Fruit fly (Drosophila melanogaster) whole organism, embryonic: ENCODE results near the gene CG43755.

Experiments
- Asciz ChIP-seq: fragments of 200-800 bp; sonication (Bioruptor generic); optimal IDR thresholded peaks from 2 replicates; lab custom pipeline; 2017; ENCODE audit warnings: missing biosample characterization, mild to moderate bottlenecking, missing genetic modification characterization, missing genetic modification reagents
- Atf3 ChIP-seq: fragments of 200-800 bp; sonication (Bioruptor generic); optimal IDR thresholded peaks from 3 replicates; lab custom pipeline; 2016; ENCODE audit warnings: missing biosample characterization, missing genetic modification characterization
- Atf6 ChIP-seq: fragments of 200-800 bp; sonication (Bioruptor generic); IDR thresholded peaks from 2 replicates; pipeline ENCODE4 v1.3.6; 2022; ENCODE audit warnings: missing biosample characterization, missing genetic modification characterization
- BEAF-32 ChIP-seq: fragments of 200-800 bp; sonication (Bioruptor generic); optimal IDR thresholded peaks from 3 replicates; lab custom pipeline; 2017; ENCODE audit warnings: missing biosample characterization, missing genetic modification characterization, mild to moderate bottlenecking, moderate library complexity, missing genetic modification reagents
- CG10654 ChIP-seq: fragments of 200-800 bp; sonication (Bioruptor generic); optimal IDR thresholded peaks from 2 replicates; lab custom pipeline; 2016; ENCODE audit warnings: missing biosample characterization, missing genetic modification characterization
- CG13123 ChIP-seq: fragments of 200-800 bp; sonication (Bioruptor generic); optimal IDR thresholded peaks from 2 replicates; lab custom pipeline; 2016; ENCODE audit warnings: missing biosample characterization, missing genetic modification characterization
- CG15514 ChIP-seq: fragments of 200-800 bp; sonication (Bioruptor generic); optimal IDR thresholded peaks from 3 replicates; lab custom pipeline; 2017; ENCODE audit warnings: missing biosample characterization, missing genetic modification characterization, mild to moderate bottlenecking, moderate library complexity, missing genetic modification reagents
- CG1603 ChIP-seq: fragments of 200-800 bp; sonication (Bioruptor generic); optimal IDR thresholded peaks from 2 replicates; lab custom pipeline; 2019; ENCODE audit warnings: missing biosample characterization, mild to moderate bottlenecking, missing genetic modification characterization, moderate library complexity
- CG17328 ChIP-seq: fragments of 200-800 bp; sonication (Bioruptor generic); IDR thresholded peaks from 2 replicates; pipeline ENCODE4 v1.3.6; 2022; ENCODE audit warnings: missing biosample characterization, missing genetic modification characterization
- CG17912 ChIP-seq: fragments of 200-800 bp; sonication (Bioruptor generic); optimal IDR thresholded peaks from 2 replicates; lab custom pipeline; 2018; ENCODE audit warnings: missing biosample characterization, mild to moderate bottlenecking, missing genetic modification characterization
- CG18619 ChIP-seq: fragments of 200-800 bp; sonication (Bioruptor generic); optimal IDR thresholded peaks from 3 replicates; lab custom pipeline; 2017; ENCODE audit warnings: missing biosample characterization, mild to moderate bottlenecking, missing genetic modification characterization
- CG2116 ChIP-seq: fragments of 200-800 bp; sonication (Bioruptor generic); optimal IDR thresholded peaks from 3 replicates; lab custom pipeline; 2018; ENCODE audit warnings: missing biosample characterization, mild to moderate bottlenecking, missing genetic modification characterization
- CG3163 ChIP-seq: fragments of 200-800 bp; sonication (Bioruptor generic); optimal IDR thresholded peaks from 3 replicates; lab custom pipeline; 2016; ENCODE audit warnings: missing biosample characterization, missing genetic modification characterization
- CG34422 ChIP-seq: fragments of 200-800 bp; sonication (Bioruptor generic); IDR thresholded peaks from 3 replicates; pipeline ENCODE4 v1.3.6; 2022; ENCODE audit warnings: missing biosample characterization, missing genetic modification characterization
- CG3838 ChIP-seq: fragments of 200-800 bp; sonication (Bioruptor generic); optimal IDR thresholded peaks from 3 replicates; lab custom pipeline; 2016; ENCODE audit warnings: missing biosample characterization, missing genetic modification characterization
- CG4820 ChIP-seq: fragments of 200-800 bp; sonication (Bioruptor generic); optimal IDR thresholded peaks from 3 replicates; lab custom pipeline; 2016; ENCODE audit warnings: missing biosample characterization, missing genetic modification characterization
- CG9797 ChIP-seq: fragments of 200-800 bp; sonication (Bioruptor generic); optimal IDR thresholded peaks from 3 replicates; lab custom pipeline; 2018; ENCODE audit warnings: missing biosample characterization, mild to moderate bottlenecking, missing genetic modification characterization
- CTCF ChIP-seq: fragments of 200-800 bp; sonication (Bioruptor generic); optimal IDR thresholded peaks from 2 replicates; lab custom pipeline; 2017; ENCODE audit warnings: missing biosample characterization, mild to moderate bottlenecking, missing genetic modification characterization, moderate library complexity
- Dll ChIP-seq: fragments of 200-800 bp; sonication (Bioruptor generic); IDR thresholded peaks from 4 replicates; pipeline ENCODE4 v1.3.6; 2022; ENCODE audit warnings: missing biosample characterization, missing genetic modification characterization; ENCODE audit not compliant: partially characterized antibody
- Dp ChIP-seq: fragments of 200-800 bp; sonication (Bioruptor generic); optimal IDR thresholded peaks from 2 replicates; lab custom pipeline; 2018; ENCODE audit warnings: missing biosample characterization, mild to moderate bottlenecking, missing genetic modification characterization, moderate library complexity
- E2f2 ChIP-seq: fragments of 200-800 bp; sonication (Bioruptor generic); IDR thresholded peaks from 2 replicates; pipeline ENCODE4 v1.3.6; 2022; ENCODE audit warnings: missing biosample characterization, missing genetic modification characterization
- HmgZ ChIP-seq: fragments of 200-800 bp; sonication (Bioruptor generic); optimal IDR thresholded peaks from 2 replicates; lab custom pipeline; 2018; ENCODE audit warnings: missing biosample characterization, mild to moderate bottlenecking, missing genetic modification characterization
- Kr ChIP-seq: fragments of 200-800 bp; sonication (Bioruptor generic); optimal IDR thresholded peaks from 2 replicates; lab custom pipeline; 2017; ENCODE audit warnings: missing biosample characterization, mild to moderate bottlenecking, missing genetic modification characterization
- MBD-R2 ChIP-seq: fragments of 200-800 bp; sonication (Bioruptor generic); IDR thresholded peaks from 2 replicates; pipeline ENCODE4 v1.3.6; 2022; ENCODE audit warnings: missing biosample characterization, missing genetic modification characterization
- MESR4 ChIP-seq: fragments of 200-800 bp; sonication (Bioruptor generic); optimal IDR thresholded peaks from 2 replicates; lab custom pipeline; 2018; ENCODE audit warnings: missing biosample characterization, mild to moderate bottlenecking, missing genetic modification characterization, moderate library complexity
- Med ChIP-seq: fragments of 200-800 bp; sonication (Bioruptor generic); peaks from one replicate; lab custom pipeline; 2016; ENCODE audit warnings: missing biosample characterization, missing genetic modification characterization, mild to moderate bottlenecking, inconsistent platforms, moderate library complexity
- Myb ChIP-seq: fragments of 200-800 bp; sonication (Bioruptor generic); optimal IDR thresholded peaks from 2 replicates; lab custom pipeline; 2016; ENCODE audit warnings: missing biosample characterization, missing genetic modification characterization
- Pdp1 ChIP-seq, 2 experiments: fragments of 200-800 bp; sonication (Bioruptor generic); optimal IDR thresholded peaks; 3 replicates each; lab custom pipeline; 2016; ENCODE audit warnings: missing biosample characterization in 2 of 2, missing genetic modification characterization in 2 of 2, mild to moderate bottlenecking in 1 of 2, moderate library complexity in 1 of 2
- Sry-δ ChIP-seq: fragments of 200-800 bp; sonication (Bioruptor generic); optimal IDR thresholded peaks from 2 replicates; lab custom pipeline; 2016; ENCODE audit warnings: missing biosample characterization, missing genetic modification characterization
- bbx ChIP-seq: fragments of 200-800 bp; sonication (Bioruptor generic); IDR thresholded peaks from 2 replicates; pipeline ENCODE4 v1.3.6; 2022; ENCODE audit warnings: missing biosample characterization, missing genetic modification characterization; ENCODE audit not compliant: partially characterized antibody
- bigmax ChIP-seq: fragments of 200-800 bp; sonication (Bioruptor generic); optimal IDR thresholded peaks from 2 replicates; lab custom pipeline; 2018; ENCODE audit warnings: missing biosample characterization, mild to moderate bottlenecking, missing genetic modification characterization
- crp ChIP-seq, 2 experiments: fragments of 200-800 bp; sonication (Bioruptor generic); optimal IDR thresholded peaks; 2 replicates in 1 of 2; 3 replicates in 1 of 2; lab custom pipeline; 2017; ENCODE audit warnings: missing biosample characterization in 2 of 2, missing genetic modification characterization in 2 of 2, mild to moderate bottlenecking in 1 of 2, moderate library complexity in 1 of 2
- dpn ChIP-seq, 2 experiments: fragments of 200-800 bp; sonication (Bioruptor generic); optimal IDR thresholded peaks; 3 replicates each; lab custom pipeline; 2016; ENCODE audit warnings: missing biosample characterization in 2 of 2, missing genetic modification characterization in 2 of 2
- gcm ChIP-seq: fragments of 200-800 bp; sonication (Bioruptor generic); optimal IDR thresholded peaks from 2 replicates; lab custom pipeline; 2019; ENCODE audit warnings: missing biosample characterization, mild to moderate bottlenecking, missing genetic modification characterization, moderate library complexity
- gcm2 ChIP-seq: fragments of 200-800 bp; sonication (Bioruptor generic); optimal IDR thresholded peaks from 2 replicates; lab custom pipeline; 2016; ENCODE audit warnings: missing biosample characterization, missing genetic modification characterization
- gfzf ChIP-seq: fragments of 200-800 bp; sonication (Bioruptor generic); optimal IDR thresholded peaks from 2 replicates; lab custom pipeline; 2016; ENCODE audit warnings: missing biosample characterization, mild to moderate bottlenecking, missing genetic modification characterization, moderate library complexity
- knrl ChIP-seq: fragments of 200-800 bp; sonication (Bioruptor generic); IDR thresholded peaks from 3 replicates; pipeline ENCODE4 v1.3.6; 2022; ENCODE audit warnings: missing biosample characterization, missing genetic modification characterization; ENCODE audit not compliant: partially characterized antibody
- lola ChIP-seq, 3 experiments: fragments of >200 bp in 2 of 3; fragments of 200-800 bp in 1 of 3; sonication (Bioruptor generic) in 1 of 3; optimal IDR thresholded peaks; 2 replicates each; lab custom pipeline; 2017 to 2019; ENCODE audit warnings: missing biosample characterization in 3 of 3, missing genetic modification characterization in 3 of 3, mild to moderate bottlenecking in 1 of 3, moderate library complexity in 1 of 3
- odd ChIP-seq: fragments of 200-800 bp; sonication (Bioruptor generic); optimal IDR thresholded peaks from 2 replicates; lab custom pipeline; 2017; ENCODE audit warnings: missing biosample characterization, mild to moderate bottlenecking, missing genetic modification characterization
- onecut ChIP-seq: fragments of 200-800 bp; sonication (Bioruptor generic); IDR thresholded peaks from 2 replicates; pipeline ENCODE4 v1.3.6; 2022; ENCODE audit warnings: missing biosample characterization, missing genetic modification characterization
- pzg ChIP-seq: fragments of 200-800 bp; sonication (Bioruptor generic); optimal IDR thresholded peaks from 3 replicates; lab custom pipeline; 2018; ENCODE audit warnings: missing biosample characterization, mild to moderate bottlenecking, missing genetic modification characterization, moderate library complexity
- trh ChIP-seq: fragments of 200-800 bp; sonication (Bioruptor generic); optimal IDR thresholded peaks from 2 replicates; lab custom pipeline; 2016; ENCODE audit warnings: missing biosample characterization, missing genetic modification characterization
- usp ChIP-seq: fragments of >200 bp; optimal IDR thresholded peaks from 2 replicates; lab custom pipeline; 2017; ENCODE audit warnings: missing biosample characterization, missing genetic modification characterization

Gene CG43755

dm6 chr2L:294452-295362 lies 34.9 kb downstream of the CG43755 start, which contains the start of the genes U2af38 and Stip1 (continued):
- peak; percentile 60; the same call in 2 of the 3 replicates for TF ChIP-seq knrl (GFP tag; lab: Robert Waterston, UW)
- peak in 1 of 3 experiments; percentile 12 for TF ChIP-seq lola (GFP tag; optimal IDR thresholded peaks at IDR 0.05; lab: Kevin White, UChicago)
- no peak for TF ChIP-seq gcm2
- TF ChIP-seq Atf6 (GFP tag; lab: Robert Waterston, UW) = 0 out of 2 replicates have a peak, but pooled peaks have one; percentile 33
- TF ChIP-seq CG18619 (GFP tag; lab: Kevin White, UChicago) = no peak
- no peak for TF ChIP-seq Asciz
- no peak for TF ChIP-seq odd (GFP tag; lab: Kevin White, UChicago)
- no peak for TF ChIP-seq CG4820
- TF ChIP-seq Kr = no peak
- peak in 1 of 2 experiments; percentile 2 for TF ChIP-seq dpn (GFP tag; optimal IDR thresholded peaks at IDR 0.05; lab: Kevin White, UChicago)
- no peak for TF ChIP-seq CG17912

DNA sequence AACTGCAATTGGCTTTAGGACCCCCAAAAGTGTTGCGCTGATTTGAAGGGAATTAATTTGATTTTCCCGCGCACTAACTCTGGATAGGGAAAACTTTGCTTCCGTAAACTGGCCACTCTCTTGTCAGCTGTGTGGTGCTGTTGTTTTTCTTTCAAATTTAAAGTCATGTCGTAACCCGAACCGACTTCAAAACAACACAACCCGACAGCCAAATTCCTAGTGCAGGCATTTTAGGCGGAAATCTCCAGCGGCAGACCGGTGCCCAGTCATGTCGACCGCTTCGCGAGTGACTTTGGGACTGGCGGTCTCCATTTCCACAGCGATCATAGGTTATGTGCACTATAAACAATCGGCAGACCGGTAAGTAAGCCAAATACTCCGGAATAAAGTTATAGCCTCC lies 37.3 kb downstream of the CG43755 start, which contains the start of gene CG11562:
Gene CG11562, plus strand, starts transcription at position 119 of the 400 bp plus-strand sequence.
- TF ChIP-seq CG34422 (GFP tag; lab: Robert Waterston, UW) = peak; percentile 65; the same call in 1 of the 3 replicates
- peak; percentile 32 for TF ChIP-seq CG2116 (GFP tag; lab: Kevin White, UChicago)
- TF ChIP-seq odd (GFP tag; lab: Kevin White, UChicago) = no peak
- peak; percentile 66 for TF ChIP-seq Med (GFP tag; lab: Kevin White, UChicago)
- peak; percentile 63 for TF ChIP-seq pzg (GFP tag; lab: Kevin White, UChicago)
- peak; percentile 75 for TF ChIP-seq MBD-R2 (GFP tag; lab: Robert Waterston, UW)
- TF ChIP-seq CG9797 (GFP tag; lab: Kevin White, UChicago) = peak; percentile 62
- peak; percentile 27 for TF ChIP-seq HmgZ
- TF ChIP-seq bbx (GFP tag; lab: Robert Waterston, UW) = 0 out of 2 replicates have a peak, but pooled peaks have one; percentile 38
- TF ChIP-seq BEAF-32 (GFP tag; lab: Kevin White, UChicago) = peak; percentile 10
- TF ChIP-seq CG3163 (GFP tag; lab: Kevin White, UChicago) = no peak
- no peak for TF ChIP-seq onecut (GFP tag; lab: Robert Waterston, UW)
- TF ChIP-seq MESR4 = peak; percentile 41
- peak; percentile 53; the same call in 1 of the 4 replicates for TF ChIP-seq Dll (GFP tag; lab: Robert Waterston, UW)
- TF ChIP-seq gfzf = peak; percentile 76
- TF ChIP-seq E2f2 (GFP tag; lab: Robert Waterston, UW) = peak; percentile 91
- no peak for TF ChIP-seq trh (GFP tag; lab: Kevin White, UChicago)
- peak; percentile 63 for TF ChIP-seq CG15514 (GFP tag; lab: Kevin White, UChicago)
- peak; percentile 90 for TF ChIP-seq Dp (GFP tag; lab: Kevin White, UChicago)
- TF ChIP-seq CG1603 (tag; lab: Kevin White, UChicago) = peak; percentile 45
- no peak for TF ChIP-seq CG3838 (GFP tag; lab: Kevin White, UChicago)
- peak in 1 of 2 experiments; percentile 97 for TF ChIP-seq Pdp1 (GFP tag; optimal IDR thresholded peaks at IDR 0.05; lab: Kevin White, UChicago)
- no peak for TF ChIP-seq CG17328 (GFP tag; lab: Robert Waterston, UW)
- TF ChIP-seq Atf3 (GFP tag; lab: Kevin White, UChicago) = no peak
- peak; percentile 13 for TF ChIP-seq Myb
- TF ChIP-seq gcm (GFP tag; lab: Kevin White, UChicago) = no peak
- no peak for TF ChIP-seq usp (GFP tag; lab: Kevin White, UChicago)
- TF ChIP-seq CTCF = peak; percentile 44
- TF ChIP-seq CG13123 = no peak
- peak; percentile 7 for TF ChIP-seq Sry-δ (GFP tag; lab: Kevin White, UChicago)
- TF ChIP-seq crp (GFP tag; optimal IDR thresholded peaks at IDR 0.05; lab: Kevin White, UChicago) = peak in 1 of 2 experiments; percentile 82
- no peak for TF ChIP-seq CG10654 (GFP tag; lab: Kevin White, UChicago)
- peak; percentile 94 for TF ChIP-seq bigmax (GFP tag; lab: Kevin White, UChicago)
- TF ChIP-seq, all 482 proteins: peak for 22
